Worm (Caenorhabditis elegans) whole organism, L1 larva: ENCODE data around the gene chil-5.

Source experiments
- C34B4.2 ChIP-seq: sonication (generic microtip); optimal IDR thresholded peaks from 2 replicates; lab custom pipeline; 2017; ENCODE audit warnings: mild to moderate bottlenecking, missing genetic modification characterization, missing compliant biosample characterization
- F16B12.6 ChIP-seq: fragments of 150-350 bp; optimal IDR thresholded peaks from 2 replicates; lab custom pipeline; 2014; ENCODE audit warnings: missing biosample characterization, missing genetic modification characterization
- aha-1 ChIP-seq: fragments of 150-350 bp; optimal IDR thresholded peaks from 2 replicates; lab custom pipeline; 2014; ENCODE audit warnings: missing biosample characterization, missing genetic modification characterization
- aly-2 ChIP-seq: fragments of 150-350 bp; optimal IDR thresholded peaks from 2 replicates; lab custom pipeline; 2014; ENCODE audit warnings: missing biosample characterization, missing genetic modification characterization
- blmp-1 ChIP-seq: fragments of 150-350 bp; optimal IDR thresholded peaks from 2 replicates; lab custom pipeline; 2014; ENCODE audit warnings: missing biosample characterization, missing genetic modification characterization
- ceh-63 ChIP-seq: fragments of 200-800 bp; sonication (Bioruptor generic); optimal IDR thresholded peaks from 2 replicates; lab custom pipeline; 2018; ENCODE audit warnings: mild to moderate bottlenecking, missing genetic modification characterization, missing compliant biosample characterization
- ceh-82 ChIP-seq, 3 experiments: fragments of 150-350 bp in 1 of 3; sonication (generic microtip) in 2 of 3; optimal IDR thresholded peaks; 2 replicates each; lab custom pipeline; 2014 to 2017; ENCODE audit warnings: missing biosample characterization in 3 of 3, missing genetic modification characterization in 3 of 3
- ceh-88 ChIP-seq: fragments of 200-800 bp; sonication (Bioruptor generic); IDR thresholded peaks from 2 replicates; pipeline ENCODE4 v1.3.6; 2022; ENCODE audit warnings: missing genetic modification characterization, missing compliant biosample characterization
- dpl-1 ChIP-seq, 3 experiments: fragments of 150-350 bp in 2 of 3; sonication (generic microtip) in 1 of 3; optimal IDR thresholded peaks; 2 replicates each; lab custom pipeline; 2014 to 2017; ENCODE audit warnings: missing biosample characterization in 3 of 3, missing genetic modification characterization in 3 of 3, missing genetic modification reagents in 3 of 3
- efl-1 ChIP-seq, 4 experiments: fragments of 150-350 bp; optimal IDR thresholded peaks in 3 of 4; peaks in 1 of 4; 1 replicate in 1 of 4; 2 replicates in 3 of 4; lab custom pipeline; 2014; ENCODE audit warnings: missing biosample characterization in 2 of 4, missing genetic modification characterization in 2 of 4, missing genetic modification reagents in 2 of 4
- efl-3 ChIP-seq: fragments of 200-800 bp; sonication (Bioruptor generic); optimal IDR thresholded peaks from 2 replicates; lab custom pipeline; 2018; ENCODE audit warnings: mild to moderate bottlenecking, missing genetic modification characterization, missing compliant biosample characterization
- elt-2 ChIP-seq: sonication (generic microtip); optimal IDR thresholded peaks from 2 replicates; lab custom pipeline; 2016; ENCODE audit warnings: missing genetic modification characterization, mild to moderate bottlenecking, inconsistent platforms, missing compliant biosample characterization, missing genetic modification reagents
- ets-5 ChIP-seq: fragments of 200-800 bp; sonication (Bioruptor generic); IDR thresholded peaks from 2 replicates; pipeline ENCODE4 v1.3.6; 2022; ENCODE audit warnings: missing genetic modification characterization, missing compliant biosample characterization
- fkh-4 ChIP-seq: sonication (generic microtip); optimal IDR thresholded peaks from 2 replicates; lab custom pipeline; 2016; ENCODE audit warnings: missing compliant biosample characterization, missing genetic modification characterization, borderline replicate concordance
- fkh-8 ChIP-seq: sonication (generic microtip); optimal IDR thresholded peaks from 2 replicates; lab custom pipeline; 2016; ENCODE audit warnings: mild to moderate bottlenecking, missing genetic modification characterization, missing compliant biosample characterization
- grh-1 ChIP-seq: fragments of 200-800 bp; sonication (Bioruptor generic); IDR thresholded peaks from 2 replicates; pipeline ENCODE4 v1.3.6; 2022; ENCODE audit warnings: missing genetic modification reagents, missing genetic modification characterization, missing compliant biosample characterization
- hlh-17 ChIP-seq: fragments of 200-800 bp; sonication (Bioruptor generic); optimal IDR thresholded peaks from 2 replicates; lab custom pipeline; 2018; ENCODE audit warnings: missing genetic modification characterization, mild to moderate bottlenecking, missing compliant biosample characterization, moderate library complexity, borderline replicate concordance
- hpl-2 ChIP-seq: fragments of 150-350 bp; optimal IDR thresholded peaks from 2 replicates; lab custom pipeline; 2014; ENCODE audit warnings: missing biosample characterization, missing genetic modification reagents, missing genetic modification characterization
- lin-15B ChIP-seq: fragments of 150-350 bp; sonication (generic microtip); optimal IDR thresholded peaks from 3 replicates; lab custom pipeline; 2014; ENCODE audit warnings: missing biosample characterization, missing genetic modification characterization
- lin-39 ChIP-seq: fragments of 150-350 bp; optimal IDR thresholded peaks from 2 replicates; lab custom pipeline; 2014; ENCODE audit warnings: missing biosample characterization, missing genetic modification reagents, missing genetic modification characterization
- lsy-2 ChIP-seq, 2 experiments: fragments of 150-350 bp; optimal IDR thresholded peaks; 2 replicates each; lab custom pipeline; 2014; ENCODE audit warnings: missing biosample characterization in 2 of 2, missing genetic modification characterization in 2 of 2
- mab-9 ChIP-seq: fragments of 200-800 bp; sonication (Bioruptor generic); IDR thresholded peaks from 2 replicates; pipeline ENCODE4 v1.3.6; 2022; ENCODE audit warnings: missing genetic modification reagents, missing genetic modification characterization, missing compliant biosample characterization
- mdl-1 ChIP-seq, 2 experiments: fragments of 150-350 bp; optimal IDR thresholded peaks; 2 replicates each; lab custom pipeline; 2014 to 2017; ENCODE audit warnings: missing biosample characterization in 2 of 2, missing genetic modification characterization in 2 of 2, inconsistent platforms in 1 of 2
- mep-1 ChIP-seq: fragments of 150-350 bp; optimal IDR thresholded peaks from 2 replicates; lab custom pipeline; 2014; ENCODE audit warnings: missing biosample characterization, missing genetic modification characterization
- nhr-237 ChIP-seq: fragments of 150-350 bp; optimal IDR thresholded peaks from 2 replicates; lab custom pipeline; 2014; ENCODE audit warnings: missing biosample characterization, missing genetic modification characterization
- nhr-76 ChIP-seq: sonication (generic microtip); optimal IDR thresholded peaks from 2 replicates; lab custom pipeline; 2017; ENCODE audit warnings: missing biosample characterization, missing genetic modification characterization
- nhr-84 ChIP-seq: sonication (generic microtip); optimal IDR thresholded peaks from 2 replicates; lab custom pipeline; 2017; ENCODE audit warnings: missing biosample characterization, missing genetic modification characterization
- pag-3 ChIP-seq: sonication (generic microtip); optimal IDR thresholded peaks from 2 replicates; lab custom pipeline; 2017; ENCODE audit warnings: missing genetic modification characterization, mild to moderate bottlenecking, missing compliant biosample characterization, antibody characterized with exemption, borderline replicate concordance; ENCODE audit not compliant: insufficient read depth
- pax-3 ChIP-seq: fragments of 200-800 bp; sonication (Bioruptor generic); optimal IDR thresholded peaks from 2 replicates; lab custom pipeline; 2018; ENCODE audit warnings: mild to moderate bottlenecking, missing genetic modification characterization, moderate library complexity, missing compliant biosample characterization
- rnt-1 ChIP-seq: sonication (generic microtip); optimal IDR thresholded peaks from 2 replicates; lab custom pipeline; 2016; ENCODE audit warnings: mild to moderate bottlenecking, missing genetic modification characterization, moderate library complexity, missing compliant biosample characterization
- skn-1 ChIP-seq: fragments of 150-350 bp; optimal IDR thresholded peaks from 2 replicates; lab custom pipeline; 2014; ENCODE audit warnings: missing biosample characterization, missing genetic modification characterization
- sptf-1 ChIP-seq: fragments of 150-350 bp; optimal IDR thresholded peaks from 2 replicates; lab custom pipeline; 2014; ENCODE audit warnings: missing biosample characterization, missing genetic modification characterization
- tbx-2 ChIP-seq: sonication (generic microtip); optimal IDR thresholded peaks from 2 replicates; lab custom pipeline; 2016; ENCODE audit warnings: missing genetic modification characterization, missing compliant biosample characterization
- tlp-1 ChIP-seq: fragments of 150-350 bp; optimal IDR thresholded peaks from 2 replicates; lab custom pipeline; 2014; ENCODE audit warnings: missing biosample characterization, missing genetic modification characterization
- unc-86 ChIP-seq: sonication (generic microtip); optimal IDR thresholded peaks from 2 replicates; lab custom pipeline; 2016; ENCODE audit warnings: missing genetic modification characterization, missing compliant biosample characterization
- vab-15 ChIP-seq: sonication (generic microtip); optimal IDR thresholded peaks from 2 replicates; lab custom pipeline; 2017; ENCODE audit warnings: missing genotype, mild to moderate bottlenecking, missing genetic modification characterization, missing compliant biosample characterization
- xbp-1 ChIP-seq: sonication (generic microtip); optimal IDR thresholded peaks from 2 replicates; lab custom pipeline; 2016; ENCODE audit warnings: missing genetic modification characterization, missing compliant biosample characterization
- zag-1 ChIP-seq: fragments of 150-350 bp; optimal IDR thresholded peaks from 2 replicates; lab custom pipeline; 2014; ENCODE audit warnings: missing biosample characterization, missing genetic modification characterization
- ztf-11 ChIP-seq, 2 experiments: sonication (generic microtip); optimal IDR thresholded peaks; 2 replicates each; lab custom pipeline; 2016 to 2017; ENCODE audit warnings: missing genetic modification characterization in 2 of 2, missing biosample characterization in 1 of 2, missing compliant biosample characterization in 1 of 2

chil-5 gene

ce11 chrII:9859575-9859974, at the start of gene chil-5:
chil-5 (minus strand) TSS chrII:9859675.
- no peak for TF ChIP-seq ztf-11 (tag; optimal IDR thresholded peaks at IDR 0.05; lab: Kevin White, UChicago)
- no peak for TF ChIP-seq efl-3 (GFP tag; lab: Kevin White, UChicago)
- no peak for TF ChIP-seq pag-3 (tag; lab: Kevin White, UChicago)
- no peak for TF ChIP-seq lin-39 (tag; lab: Kevin White, UChicago)
- TF ChIP-seq grh-1 (GFP tag; lab: Robert Waterston, UW), result no peak
- no peak for TF ChIP-seq ceh-63 (GFP tag; lab: Kevin White, UChicago)
- no peak for TF ChIP-seq mdl-1 (tag; optimal IDR thresholded peaks at IDR 0.05; lab: Kevin White, UChicago)
- no peak for TF ChIP-seq rnt-1 (tag; lab: Kevin White, UChicago)
- no peak for TF ChIP-seq fkh-8
- no peak for TF ChIP-seq aha-1 (tag; lab: Kevin White, UChicago)
- no peak for TF ChIP-seq F16B12.6
- TF ChIP-seq zag-1 (tag; lab: Kevin White, UChicago), result no peak
- no peak for TF ChIP-seq nhr-237 (tag; lab: Kevin White, UChicago)
- TF ChIP-seq blmp-1, result no peak
- no peak for TF ChIP-seq C34B4.2 (tag; lab: Kevin White, UChicago)
- no peak for TF ChIP-seq nhr-84 (tag; lab: Kevin White, UChicago)
- no peak for TF ChIP-seq lsy-2 (tag; optimal IDR thresholded peaks at IDR 0.05; lab: Kevin White, UChicago)
- no peak for TF ChIP-seq ceh-82 (tag; optimal IDR thresholded peaks at IDR 0.05; lab: Kevin White, UChicago)
- TF ChIP-seq hlh-17 (GFP tag; lab: Kevin White, UChicago), result no peak
- TF ChIP-seq, all 84 proteins: peak for 0

DNA sequence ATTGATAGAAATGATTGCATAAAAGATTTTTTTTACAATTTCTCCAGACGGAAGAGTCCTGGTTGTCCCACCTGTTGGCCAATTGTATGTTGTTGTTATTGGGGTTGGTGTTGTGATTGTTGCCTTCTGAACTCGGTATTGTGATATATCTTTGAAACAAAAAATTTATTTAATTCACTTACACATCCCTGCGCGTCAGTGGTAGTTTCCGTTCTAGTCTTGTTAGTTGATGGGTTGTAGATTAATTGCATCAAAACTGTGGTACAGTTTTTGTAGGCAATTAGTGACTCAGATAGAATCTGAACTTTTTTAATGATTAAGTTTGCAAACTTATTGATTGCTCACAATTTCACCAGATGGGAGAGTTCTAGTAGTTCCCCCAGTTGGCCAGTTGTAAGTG, 45.0 kb upstream of the chil-5 start:
- TF ChIP-seq lin-15B (tag; lab: Kevin White, UChicago) (no peak), efl-1 (optimal IDR thresholded peaks at IDR 0.05; lab: Kevin White, UChicago) (no peak), efl-1 (GFP tag; optimal IDR thresholded peaks at IDR 0.05 in 1 of 2; lab: Kevin White, UChicago) (peak in 1 of 2 experiments; percentile 62)
- TF ChIP-seq, all 84 proteins: peak for 1

ce11 chrII:9900276-9900675, 40.8 kb upstream of the chil-5 start, which contains the start of gene unc-4:
unc-4 (minus strand) TSS chrII:9900376.
- TF ChIP-seq mdl-1 (tag; optimal IDR thresholded peaks at IDR 0.05; lab: Kevin White, UChicago) (no peak), ztf-11 (tag; optimal IDR thresholded peaks at IDR 0.05; lab: Kevin White, UChicago) (no peak), C34B4.2 (tag; lab: Kevin White, UChicago) (no peak), hpl-2 (no peak), lsy-2 (tag; optimal IDR thresholded peaks at IDR 0.05; lab: Kevin White, UChicago) (no peak), mep-1 (tag; lab: Kevin White, UChicago) (no peak), mab-9 (GFP tag; lab: Robert Waterston, UW) (no peak), pax-3 (tag; lab: Kevin White, UChicago) (no peak), dpl-1 (GFP tag; optimal IDR thresholded peaks at IDR 0.05; lab: Kevin White, UChicago) (no peak), zag-1 (tag; lab: Kevin White, UChicago) (no peak), blmp-1 (no peak), xbp-1 (tag; lab: Kevin White, UChicago) (no peak), elt-2 (no peak), ceh-88 (GFP tag; lab: Robert Waterston, UW) (no peak), vab-15 (no peak), tlp-1 (tag; lab: Kevin White, UChicago) (no peak), skn-1 (tag; lab: Kevin White, UChicago) (no peak), nhr-76 (tag; lab: Kevin White, UChicago) (no peak), tbx-2 (tag; lab: Kevin White, UChicago) (no peak), fkh-4 (no peak)
- TF ChIP-seq, all 84 proteins: peak for 0

ce11 chrII:9898744-9899143, 39.3 kb upstream of the chil-5 start:
- no peak for TF ChIP-seq elt-2
- no peak for TF ChIP-seq ets-5 (GFP tag; lab: Robert Waterston, UW)
- TF ChIP-seq ceh-88 (GFP tag; lab: Robert Waterston, UW), result no peak
- TF ChIP-seq mab-9 (GFP tag; lab: Robert Waterston, UW), result no peak
- no peak for TF ChIP-seq sptf-1 (tag; lab: Kevin White, UChicago)
- TF ChIP-seq unc-86 (tag; lab: Kevin White, UChicago), result no peak
- TF ChIP-seq aly-2, result no peak
